Worm (Caenorhabditis elegans) whole organism, mixed stage, embryonic: ENCODE data around the gene W01B6.5.

Experiments used
- drap-1 ChIP-seq: fragments of 200-800 bp; sonication (Bioruptor generic); optimal IDR thresholded peaks from 3 replicates; lab custom pipeline; 2018; ENCODE audit warnings: mild to moderate bottlenecking, missing genetic modification characterization, missing compliant biosample characterization
- elt-1 ChIP-seq: sonication (generic microtip); optimal IDR thresholded peaks from 2 replicates; lab custom pipeline; 2017; ENCODE audit warnings: missing genetic modification characterization, mild to moderate bottlenecking, missing compliant biosample characterization, antibody characterized with exemption, moderate library complexity, borderline replicate concordance; ENCODE audit not compliant: insufficient read depth
- elt-3 ChIP-seq: fragments of 150-350 bp; optimal IDR thresholded peaks from 2 replicates; lab custom pipeline; 2014; ENCODE audit warnings: missing biosample characterization, missing genetic modification characterization
- lin-13 ChIP-seq: fragments of 150-350 bp; optimal IDR thresholded peaks from 2 replicates; lab custom pipeline; 2014; ENCODE audit warnings: missing biosample characterization, missing genetic modification characterization
- lsy-2 ChIP-seq: fragments of 150-350 bp; optimal IDR thresholded peaks from 2 replicates; lab custom pipeline; 2014; ENCODE audit warnings: missing biosample characterization, missing genetic modification characterization
- mep-1 ChIP-seq: fragments of 150-350 bp; optimal IDR thresholded peaks from 2 replicates; lab custom pipeline; 2017; ENCODE audit warnings: missing biosample characterization, missing genetic modification reagents, missing genetic modification characterization, inconsistent platforms
- nhr-12 ChIP-seq: fragments of 150-350 bp; optimal IDR thresholded peaks from 2 replicates; lab custom pipeline; 2014; ENCODE audit warnings: missing biosample characterization, missing genetic modification characterization
- nhr-237 ChIP-seq: fragments of 150-350 bp; optimal IDR thresholded peaks from 2 replicates; lab custom pipeline; 2014; ENCODE audit warnings: missing biosample characterization, missing genetic modification characterization
- nhr-76 ChIP-seq: sonication (generic microtip); optimal IDR thresholded peaks from 2 replicates; lab custom pipeline; 2017; ENCODE audit warnings: missing biosample characterization, missing genetic modification characterization
- snpc-4 ChIP-seq: fragments of 150-350 bp; optimal IDR thresholded peaks from 2 replicates; lab custom pipeline; 2014; ENCODE audit warnings: missing biosample characterization, missing genetic modification characterization
- sptf-1 ChIP-seq: sonication (generic microtip); optimal IDR thresholded peaks from 2 replicates; lab custom pipeline; 2017; ENCODE audit warnings: mild to moderate bottlenecking, missing genetic modification characterization, moderate library complexity, missing compliant biosample characterization
- unc-120 ChIP-seq: sonication (generic microtip); optimal IDR thresholded peaks from 2 replicates; lab custom pipeline; 2017; ENCODE audit warnings: missing genetic modification characterization, missing compliant biosample characterization; ENCODE audit not compliant: poor library complexity, severe bottlenecking
- unc-62 ChIP-seq: fragments of 150-350 bp; optimal IDR thresholded peaks from 2 replicates; lab custom pipeline; 2014; ENCODE audit warnings: missing biosample characterization, missing genetic modification reagents, missing genetic modification characterization
- ztf-11 ChIP-seq: fragments of 150-350 bp; optimal IDR thresholded peaks from 2 replicates; lab custom pipeline; 2014; ENCODE audit warnings: missing biosample characterization, missing genetic modification characterization

ce11 chrIV:10096881-10097280, 20.9 kb downstream of the W01B6.5 start, which contains the start of gene dis-3:
- TF ChIP-seq snpc-4, result no peak
- TF ChIP-seq nhr-12 (tag; lab: Kevin White, UChicago), result no peak
- TF ChIP-seq nhr-237 (tag; lab: Kevin White, UChicago), result no peak
- TF ChIP-seq unc-120 (tag; lab: Kevin White, UChicago), result no peak
- no peak for TF ChIP-seq lin-13 (tag; lab: Kevin White, UChicago)
- TF ChIP-seq elt-3 (tag; lab: Kevin White, UChicago), result no peak
- no peak for TF ChIP-seq unc-62 (GFP tag; lab: Kevin White, UChicago)
- TF ChIP-seq elt-1 (tag; lab: Kevin White, UChicago), result no peak
- no peak for TF ChIP-seq drap-1 (GFP tag; lab: Kevin White, UChicago)
- TF ChIP-seq ztf-11 (tag; lab: Kevin White, UChicago), result no peak
- TF ChIP-seq lsy-2 (tag; lab: Kevin White, UChicago), result no peak
- TF ChIP-seq sptf-1, result no peak
- no peak for TF ChIP-seq mep-1 (tag; lab: Kevin White, UChicago)
- TF ChIP-seq nhr-76 (tag; lab: Kevin White, UChicago), result no peak
